Worm (Caenorhabditis elegans) whole organism, L2 larva: ENCODE data around the gene Y53F4B.62.

Source experiments
- C34F6.9 ChIP-seq: fragments of 150-350 bp; optimal IDR thresholded peaks from 2 replicates; lab custom pipeline; 2014; ENCODE audit warnings: missing biosample characterization, missing genetic modification characterization
- F13H6.1 ChIP-seq: sonication (generic microtip); optimal IDR thresholded peaks from 2 replicates; lab custom pipeline; 2016; ENCODE audit warnings: missing genetic modification characterization, missing compliant biosample characterization
- R02D3.7 ChIP-seq: fragments of 150-350 bp; optimal IDR thresholded peaks from 2 replicates; lab custom pipeline; 2014; ENCODE audit warnings: missing biosample characterization, missing genetic modification characterization
- Y55F3AM.14 ChIP-seq: fragments of 200-800 bp; sonication (Bioruptor generic); optimal IDR thresholded peaks from 2 replicates; lab custom pipeline; 2018; ENCODE audit warnings: mild to moderate bottlenecking, missing genetic modification characterization, missing compliant biosample characterization
- ZK546.5 ChIP-seq: sonication (generic microtip); optimal IDR thresholded peaks from 2 replicates; lab custom pipeline; 2017; ENCODE audit warnings: missing biosample characterization, missing genetic modification characterization
- alr-1 ChIP-seq: fragments of 150-350 bp; optimal IDR thresholded peaks from 2 replicates; lab custom pipeline; 2014; ENCODE audit warnings: missing biosample characterization, missing genetic modification characterization
- aly-2 ChIP-seq: fragments of 150-350 bp; optimal IDR thresholded peaks from 2 replicates; lab custom pipeline; 2014; ENCODE audit warnings: missing biosample characterization, missing genetic modification characterization
- ama-1 ChIP-seq: fragments of 150-350 bp; optimal IDR thresholded peaks from 2 replicates; lab custom pipeline; 2018; ENCODE audit warnings: inconsistent platforms
- ceh-16 ChIP-seq: fragments of 150-350 bp; optimal IDR thresholded peaks from 2 replicates; lab custom pipeline; 2014; ENCODE audit warnings: missing biosample characterization, missing genetic modification characterization
- ceh-82 ChIP-seq: fragments of 150-350 bp; optimal IDR thresholded peaks from 2 replicates; lab custom pipeline; 2014; ENCODE audit warnings: missing biosample characterization, missing genetic modification characterization
- crh-2 ChIP-seq: sonication (generic microtip); optimal IDR thresholded peaks from 2 replicates; lab custom pipeline; 2017; ENCODE audit warnings: missing biosample characterization, missing genetic modification characterization
- dmd-4 ChIP-seq: sonication (generic microtip); optimal IDR thresholded peaks from 2 replicates; lab custom pipeline; 2017; ENCODE audit warnings: missing biosample characterization, missing genetic modification characterization
- egl-27 ChIP-seq: sonication (generic microtip); optimal IDR thresholded peaks from 3 replicates; lab custom pipeline; 2017; ENCODE audit warnings: missing biosample characterization, missing genetic modification reagents, missing genetic modification characterization
- elt-3 ChIP-seq: sonication (generic microtip); optimal IDR thresholded peaks from 2 replicates; lab custom pipeline; 2017; ENCODE audit warnings: missing biosample characterization, missing genetic modification characterization
- fos-1 ChIP-seq: fragments of 150-350 bp; optimal IDR thresholded peaks from 2 replicates; lab custom pipeline; 2014; ENCODE audit warnings: missing biosample characterization, missing genetic modification characterization
- gmeb-1 ChIP-seq: fragments of 150-350 bp; optimal IDR thresholded peaks from 2 replicates; lab custom pipeline; 2014; ENCODE audit warnings: missing biosample characterization, missing genetic modification characterization
- lin-11 ChIP-seq: fragments of 150-350 bp; sonication (generic microtip); optimal IDR thresholded peaks from 2 replicates; lab custom pipeline; 2014; ENCODE audit warnings: missing biosample characterization, missing genetic modification characterization, inconsistent platforms, mixed read lengths
- lin-13 ChIP-seq: fragments of 150-350 bp; optimal IDR thresholded peaks from 2 replicates; lab custom pipeline; 2014; ENCODE audit warnings: missing biosample characterization, missing genetic modification reagents, missing genetic modification characterization
- lin-39 ChIP-seq: fragments of 150-350 bp; optimal IDR thresholded peaks from 2 replicates; lab custom pipeline; 2014; ENCODE audit warnings: missing biosample characterization, missing genetic modification reagents, missing genetic modification characterization
- lsy-2 ChIP-seq, 2 experiments: fragments of 150-350 bp in 1 of 2; sonication (generic microtip) in 1 of 2; optimal IDR thresholded peaks; 2 replicates each; lab custom pipeline; 2014 to 2017; ENCODE audit warnings: missing biosample characterization in 2 of 2, missing genetic modification characterization in 2 of 2
- mab-5 ChIP-seq: fragments of 150-350 bp; optimal IDR thresholded peaks from 2 replicates; lab custom pipeline; 2014; ENCODE audit warnings: missing biosample characterization, missing genetic modification characterization
- mbf-1 ChIP-seq: sonication (generic microtip); optimal IDR thresholded peaks from 2 replicates; lab custom pipeline; 2017; ENCODE audit warnings: missing biosample characterization, missing genetic modification characterization
- mdl-1 ChIP-seq, 2 experiments: fragments of 150-350 bp in 1 of 2; sonication (generic microtip) in 1 of 2; optimal IDR thresholded peaks; 2 replicates each; lab custom pipeline; 2017; ENCODE audit warnings: missing biosample characterization in 2 of 2, missing genetic modification characterization in 2 of 2
- nhr-10 ChIP-seq: sonication (generic microtip); optimal IDR thresholded peaks from 2 replicates; lab custom pipeline; 2017; ENCODE audit warnings: missing biosample characterization, missing genetic modification characterization
- nhr-11 ChIP-seq: fragments of 150-350 bp; optimal IDR thresholded peaks from 2 replicates; lab custom pipeline; 2014; ENCODE audit warnings: missing biosample characterization, missing genetic modification characterization
- nhr-12 ChIP-seq: fragments of 150-350 bp; optimal IDR thresholded peaks from 2 replicates; lab custom pipeline; 2014; ENCODE audit warnings: missing biosample characterization, missing genetic modification characterization
- nhr-129 ChIP-seq: fragments of 150-350 bp; optimal IDR thresholded peaks from 2 replicates; lab custom pipeline; 2014; ENCODE audit warnings: missing biosample characterization, missing genetic modification characterization
- nhr-21 ChIP-seq: fragments of 150-350 bp; optimal IDR thresholded peaks from 2 replicates; lab custom pipeline; 2014; ENCODE audit warnings: missing biosample characterization, missing genetic modification characterization
- nhr-23 ChIP-seq: fragments of 150-350 bp; optimal IDR thresholded peaks from 2 replicates; lab custom pipeline; 2014; ENCODE audit warnings: missing biosample characterization, missing genetic modification reagents, missing genetic modification characterization
- nhr-237 ChIP-seq: fragments of 150-350 bp; optimal IDR thresholded peaks from 2 replicates; lab custom pipeline; 2014; ENCODE audit warnings: missing biosample characterization, missing genetic modification characterization
- nhr-25 ChIP-seq: fragments of 150-350 bp; sonication (generic microtip); optimal IDR thresholded peaks from 3 replicates; lab custom pipeline; 2014; ENCODE audit warnings: missing biosample characterization, missing genetic modification characterization
- peb-1 ChIP-seq: fragments of 150-350 bp; optimal IDR thresholded peaks from 2 replicates; lab custom pipeline; 2014; ENCODE audit warnings: missing biosample characterization, missing genetic modification characterization
- sem-4 ChIP-seq: fragments of 150-350 bp; optimal IDR thresholded peaks from 2 replicates; lab custom pipeline; 2014; ENCODE audit warnings: missing biosample characterization, missing genetic modification reagents, missing genetic modification characterization
- sma-3 ChIP-seq: sonication (generic microtip); optimal IDR thresholded peaks from 2 replicates; lab custom pipeline; 2016; ENCODE audit warnings: missing genetic modification reagents, missing genetic modification characterization, missing compliant biosample characterization
- sma-9 ChIP-seq, 2 experiments: fragments of 150-350 bp in 1 of 2; sonication (generic microtip) in 1 of 2; optimal IDR thresholded peaks; 2 replicates each; lab custom pipeline; 2014 to 2016; ENCODE audit warnings: missing genetic modification characterization in 2 of 2, mild to moderate bottlenecking in 1 of 2, missing biosample characterization in 1 of 2, missing compliant biosample characterization in 1 of 2, missing genetic modification reagents in 1 of 2, moderate library complexity in 1 of 2
- snpc-4 ChIP-seq: fragments of 150-350 bp; optimal IDR thresholded peaks from 2 replicates; lab custom pipeline; 2014; ENCODE audit warnings: missing biosample characterization, missing genetic modification characterization
- unc-39 ChIP-seq: fragments of 150-350 bp; optimal IDR thresholded peaks from 2 replicates; lab custom pipeline; 2014; ENCODE audit warnings: missing biosample characterization, missing genetic modification characterization
- unc-55 ChIP-seq: fragments of 150-350 bp; sonication (generic microtip); optimal IDR thresholded peaks from 3 replicates; lab custom pipeline; 2014; ENCODE audit warnings: missing biosample characterization, missing genetic modification reagents, missing genetic modification characterization
- unc-62 ChIP-seq: fragments of 150-350 bp; optimal IDR thresholded peaks from 2 replicates; lab custom pipeline; 2014; ENCODE audit warnings: missing biosample characterization, missing genetic modification reagents, missing genetic modification characterization
- zag-1 ChIP-seq: fragments of 150-350 bp; optimal IDR thresholded peaks from 2 replicates; lab custom pipeline; 2014; ENCODE audit warnings: missing biosample characterization, missing genetic modification characterization
- ztf-1 ChIP-seq: fragments of 200-800 bp; sonication (Bioruptor generic); conservative IDR thresholded peaks from 2 replicates; pipeline ENCODE4 v1.3.6; 2022; ENCODE audit warnings: missing genetic modification characterization, missing compliant biosample characterization
- ztf-11 ChIP-seq: sonication (generic microtip); optimal IDR thresholded peaks from 2 replicates; lab custom pipeline; 2017; ENCODE audit warnings: missing biosample characterization, missing genetic modification characterization
- ztf-4 ChIP-seq: fragments of 150-350 bp; optimal IDR thresholded peaks from 2 replicates; lab custom pipeline; 2014; ENCODE audit warnings: missing biosample characterization, missing genetic modification characterization

Gene Y53F4B.62

ce11 chrII:15130512-15130911, at the start of gene Y53F4B.62:
Gene Y53F4B.62, minus strand, starts transcription at chrII:15130612.
- no peak for TF ChIP-seq egl-27 (tag; lab: Kevin White, UChicago)
- no peak for TF ChIP-seq lin-39
- no peak for TF ChIP-seq ama-1 (lab: Kevin White, UChicago)
- no peak for TF ChIP-seq lsy-2 (tag; optimal IDR thresholded peaks at IDR 0.05; lab: Kevin White, UChicago)
- TF ChIP-seq unc-62 (GFP tag; lab: Kevin White, UChicago), result no peak
- no peak for TF ChIP-seq unc-39 (tag; lab: Kevin White, UChicago)

- TF ChIP-seq peb-1 (tag; lab: Kevin White, UChicago), result no peak
- TF ChIP-seq nhr-21 (tag; lab: Kevin White, UChicago), result no peak
- no peak for TF ChIP-seq dmd-4 (tag; lab: Kevin White, UChicago)
- no peak for TF ChIP-seq ama-1 (lab: Kevin White, UChicago)
- TF ChIP-seq ztf-1 (GFP tag; lab: Robert Waterston, UW), result no peak
- no peak for TF ChIP-seq aly-2
- TF ChIP-seq, all 48 proteins: peak for 0
These were observed 48.1 kb upstream of the Y53F4B.62 start, which contains the start of gene gst-32 for ce11 chrII:15178494-15178893. Gene gst-32, minus strand, starts transcription at chrII:15178594.

ce11 chrII:15175643-15176042, 45.2 kb upstream of the Y53F4B.62 start, which contains the start of gene Y53F4B.36:
Gene Y53F4B.36, plus strand, starts transcription at chrII:15175943.
- TF ChIP-seq lin-11 (tag; lab: Kevin White, UChicago), result no peak
- no peak for TF ChIP-seq nhr-10 (tag; lab: Kevin White, UChicago)
- no peak for TF ChIP-seq mbf-1 (tag; lab: Kevin White, UChicago)
- TF ChIP-seq nhr-12, result no peak
- no peak for TF ChIP-seq nhr-23 (tag; lab: Kevin White, UChicago)
- no peak for TF ChIP-seq nhr-21 (tag; lab: Kevin White, UChicago)
- TF ChIP-seq sem-4 (tag; lab: Kevin White, UChicago), result no peak
- TF ChIP-seq F13H6.1 (tag; lab: Kevin White, UChicago), result no peak
- no peak for TF ChIP-seq mab-5 (tag; lab: Kevin White, UChicago)
- no peak for TF ChIP-seq dmd-4 (tag; lab: Kevin White, UChicago)
- TF ChIP-seq lin-39, result no peak
- TF ChIP-seq ZK546.5 (tag; lab: Kevin White, UChicago), result no peak
- no peak for TF ChIP-seq crh-2 (tag; lab: Kevin White, UChicago)
- TF ChIP-seq unc-62 (GFP tag; lab: Kevin White, UChicago), result no peak
- TF ChIP-seq R02D3.7, result no peak
- no peak for TF ChIP-seq nhr-25

- TF ChIP-seq nhr-11 (tag; lab: Kevin White, UChicago), result no peak
- peak; percentile 67 for TF ChIP-seq unc-55 (GFP tag; lab: Kevin White, UChicago)
- peak; percentile 9 for TF ChIP-seq C34F6.9 (tag; lab: Kevin White, UChicago)
These were observed 44.6 kb upstream of the Y53F4B.62 start, which contains the start of gene gst-31 for ce11 chrII:15174915-15175548. Gene gst-31, minus strand, starts transcription at chrII:15174965.

- TF ChIP-seq Y55F3AM.14 (GFP tag; lab: Kevin White, UChicago), result no peak
- TF ChIP-seq nhr-237 (tag; lab: Kevin White, UChicago), result no peak
- no peak for TF ChIP-seq nhr-23 (tag; lab: Kevin White, UChicago)
- peak; percentile 11 for TF ChIP-seq sma-9 (GFP tag; optimal IDR thresholded peaks at IDR 0.05; lab: Kevin White, UChicago)
- no peak for TF ChIP-seq sma-9 (tag; optimal IDR thresholded peaks at IDR 0.05; lab: Kevin White, UChicago)
- TF ChIP-seq nhr-25, result no peak
- no peak for TF ChIP-seq unc-39 (tag; lab: Kevin White, UChicago)
- no peak for TF ChIP-seq unc-62 (GFP tag; lab: Kevin White, UChicago)
- TF ChIP-seq lin-39, result no peak
- TF ChIP-seq C34F6.9 (tag; lab: Kevin White, UChicago), result peak; percentile 57
- TF ChIP-seq ztf-11 (tag; lab: Kevin White, UChicago), result no peak
- no peak for TF ChIP-seq aly-2
- TF ChIP-seq ztf-4 (tag; lab: Kevin White, UChicago), result no peak
- TF ChIP-seq ceh-16 (tag; lab: Kevin White, UChicago), result no peak
- no peak for TF ChIP-seq elt-3
- peak; percentile 54 for TF ChIP-seq nhr-129 (tag; lab: Kevin White, UChicago)
- peak; percentile 5 for TF ChIP-seq gmeb-1 (tag; lab: Kevin White, UChicago)
- TF ChIP-seq mdl-1 (tag; optimal IDR thresholded peaks at IDR 0.05; lab: Kevin White, UChicago), result no peak
- TF ChIP-seq lsy-2 (tag; optimal IDR thresholded peaks at IDR 0.05; lab: Kevin White, UChicago), result peak in 1 of 2 experiments; percentile 1
- no peak for TF ChIP-seq lin-13 (GFP tag; lab: Kevin White, UChicago)
- TF ChIP-seq snpc-4 (tag; lab: Kevin White, UChicago), result no peak
- no peak for TF ChIP-seq ceh-82
- no peak for TF ChIP-seq sem-4 (tag; lab: Kevin White, UChicago)
- no peak for TF ChIP-seq zag-1 (tag; lab: Kevin White, UChicago)
- no peak for TF ChIP-seq nhr-10 (tag; lab: Kevin White, UChicago)
- TF ChIP-seq mab-5 (tag; lab: Kevin White, UChicago), result no peak
- TF ChIP-seq unc-55 (GFP tag; lab: Kevin White, UChicago), result peak; percentile 58
- no peak for TF ChIP-seq nhr-11 (tag; lab: Kevin White, UChicago)
- no peak for TF ChIP-seq sma-3 (GFP tag; lab: Kevin White, UChicago)
- TF ChIP-seq alr-1 (tag; lab: Kevin White, UChicago), result no peak
- peak; percentile 1 for TF ChIP-seq fos-1 (tag; lab: Kevin White, UChicago)
- TF ChIP-seq F13H6.1 (tag; lab: Kevin White, UChicago), result no peak
These were observed 42.8 kb upstream of the Y53F4B.62 start for ce11 chrII:15173174-15173573.
